Worm (Caenorhabditis elegans) whole organism, mixed stage, embryonic: ENCODE results near the gene nhr-239.
"Not testable (repeated sequence)": the region's sequence is repeated elsewhere in the genome, so short reads cannot be mapped to it uniquely, and the experiment has no call there.

ENCODE experiments used
- M03D4.4 ChIP-seq: sonication (generic microtip); optimal IDR thresholded peaks from 2 replicates; lab custom pipeline; 2017; ENCODE audit warnings: mild to moderate bottlenecking, missing genetic modification characterization, missing compliant biosample characterization
- bed-3 ChIP-seq: fragments of 200-800 bp; sonication (Bioruptor generic); optimal IDR thresholded peaks from 3 replicates; lab custom pipeline; 2018; ENCODE audit warnings: mild to moderate bottlenecking, missing genetic modification characterization, moderate library complexity, missing compliant biosample characterization
- ceh-43 ChIP-seq: fragments of 200-800 bp; sonication (Bioruptor generic); optimal IDR thresholded peaks from 2 replicates; lab custom pipeline; 2018; ENCODE audit warnings: mild to moderate bottlenecking, missing genetic modification characterization, moderate library complexity, missing compliant biosample characterization
- ceh-83 ChIP-seq: fragments of 200-800 bp; sonication (Bioruptor generic); optimal IDR thresholded peaks from 2 replicates; lab custom pipeline; 2018; ENCODE audit warnings: mild to moderate bottlenecking, missing genetic modification characterization, missing compliant biosample characterization
- ces-1 ChIP-seq: fragments of 150-350 bp; optimal IDR thresholded peaks from 2 replicates; lab custom pipeline; 2014; ENCODE audit warnings: missing biosample characterization, missing genetic modification reagents, missing genetic modification characterization
- elt-1 ChIP-seq: sonication (generic microtip); optimal IDR thresholded peaks from 2 replicates; lab custom pipeline; 2017; ENCODE audit warnings: missing genetic modification characterization, mild to moderate bottlenecking, missing compliant biosample characterization, antibody characterized with exemption, moderate library complexity, borderline replicate concordance; ENCODE audit not compliant: insufficient read depth
- flh-1 ChIP-seq: fragments of 200-800 bp; sonication (Bioruptor generic); optimal IDR thresholded peaks from 2 replicates; lab custom pipeline; 2018; ENCODE audit warnings: mild to moderate bottlenecking, missing genetic modification characterization, moderate library complexity, missing compliant biosample characterization
- hlh-1 ChIP-seq: fragments of 150-350 bp; optimal IDR thresholded peaks from 2 replicates; lab custom pipeline; 2014; ENCODE audit warnings: missing biosample characterization, missing genetic modification reagents, missing genetic modification characterization
- lin-13 ChIP-seq: fragments of 150-350 bp; optimal IDR thresholded peaks from 2 replicates; lab custom pipeline; 2014; ENCODE audit warnings: missing biosample characterization, missing genetic modification characterization
- mab-5 ChIP-seq: fragments of 150-350 bp; optimal IDR thresholded peaks from 2 replicates; lab custom pipeline; 2014; ENCODE audit warnings: missing biosample characterization, missing genetic modification characterization
- mep-1 ChIP-seq: fragments of 150-350 bp; optimal IDR thresholded peaks from 2 replicates; lab custom pipeline; 2017; ENCODE audit warnings: missing biosample characterization, missing genetic modification reagents, missing genetic modification characterization, inconsistent platforms
- mls-2 ChIP-seq: sonication (generic microtip); optimal IDR thresholded peaks from 2 replicates; lab custom pipeline; 2016; ENCODE audit warnings: mild to moderate bottlenecking, missing genetic modification characterization, moderate library complexity, missing compliant biosample characterization
- nhr-28 ChIP-seq: fragments of 150-350 bp; optimal IDR thresholded peaks from 2 replicates; lab custom pipeline; 2014; ENCODE audit warnings: missing biosample characterization, missing genetic modification characterization
- tbx-8 ChIP-seq: fragments of 200-800 bp; sonication (Bioruptor generic); optimal IDR thresholded peaks from 2 replicates; lab custom pipeline; 2018; ENCODE audit warnings: mild to moderate bottlenecking, missing genetic modification characterization, moderate library complexity, missing compliant biosample characterization
- unc-120 ChIP-seq: sonication (generic microtip); optimal IDR thresholded peaks from 2 replicates; lab custom pipeline; 2017; ENCODE audit warnings: missing genetic modification characterization, missing compliant biosample characterization; ENCODE audit not compliant: poor library complexity, severe bottlenecking
- zip-8 ChIP-seq: fragments of 150-350 bp; optimal IDR thresholded peaks from 2 replicates; lab custom pipeline; 2014; ENCODE audit warnings: missing biosample characterization, missing genetic modification characterization
- ztf-11 ChIP-seq: fragments of 150-350 bp; optimal IDR thresholded peaks from 2 replicates; lab custom pipeline; 2014; ENCODE audit warnings: missing biosample characterization, missing genetic modification characterization

The nhr-239 gene

DNA sequence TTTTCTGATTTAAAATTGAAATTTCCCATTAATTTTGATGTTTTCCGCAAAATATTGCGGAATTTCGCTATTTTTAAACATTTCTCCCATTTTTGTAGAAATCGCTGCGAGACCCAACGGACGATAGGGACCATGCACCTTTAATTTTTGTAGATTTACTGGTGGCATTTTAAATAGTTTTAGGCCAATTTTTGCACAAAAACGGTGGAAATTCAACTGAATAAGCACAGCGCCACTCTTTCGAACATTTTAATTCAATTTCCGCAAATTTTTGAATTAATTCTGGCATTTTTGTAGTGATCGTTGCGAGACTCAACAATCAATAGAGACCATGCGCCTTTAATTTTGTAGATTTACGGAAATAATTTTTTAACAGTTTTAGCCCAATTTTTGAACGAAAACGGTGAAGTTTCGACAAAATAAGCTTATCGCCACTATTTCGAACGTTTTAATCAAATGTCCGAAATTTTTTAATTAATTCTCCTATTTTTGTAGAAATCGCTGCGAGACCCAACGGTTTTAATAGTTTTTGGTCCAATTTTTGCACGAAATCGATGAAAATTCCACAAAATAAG lies 37.1 kb downstream of the nhr-239 start:
- TF ChIP-seq lin-13 (tag; lab: Kevin White, UChicago) (no peak), unc-120 (tag; lab: Kevin White, UChicago) (no peak), elt-1 (tag; lab: Kevin White, UChicago) (no peak), nhr-28 (tag; lab: Kevin White, UChicago) (no peak), hlh-1 (no peak), zip-8 (tag; lab: Kevin White, UChicago) (no peak)

ce11 chrIII:2603671-2604070 lies 42.2 kb downstream of the nhr-239 start, which contains the start of gene Y71H2B.11:
Y71H2B.11 (plus strand) TSS chrIII:2603971.
- TF ChIP-seq nhr-28 (tag; lab: Kevin White, UChicago), result no peak
- TF ChIP-seq flh-1 (GFP tag; lab: Kevin White, UChicago), result no peak
- no peak for TF ChIP-seq mls-2 (tag; lab: Kevin White, UChicago)
- TF ChIP-seq M03D4.4 (tag; lab: Kevin White, UChicago), result no peak
- TF ChIP-seq mab-5 (tag; lab: Kevin White, UChicago), result no peak
- no peak for TF ChIP-seq ceh-83
- TF ChIP-seq ces-1 (GFP tag; lab: Kevin White, UChicago), result no peak
- no peak for TF ChIP-seq tbx-8 (GFP tag; lab: Kevin White, UChicago)
- TF ChIP-seq lin-13 (tag; lab: Kevin White, UChicago), result no peak
- TF ChIP-seq unc-120 (tag; lab: Kevin White, UChicago), result no peak
- TF ChIP-seq ceh-43 (GFP tag; lab: Kevin White, UChicago), result no peak
- TF ChIP-seq elt-1 (tag; lab: Kevin White, UChicago), result no peak
- no peak for TF ChIP-seq ztf-11 (tag; lab: Kevin White, UChicago)
- TF ChIP-seq bed-3, result no peak
- TF ChIP-seq, all 35 proteins: peak for 0

DNA sequence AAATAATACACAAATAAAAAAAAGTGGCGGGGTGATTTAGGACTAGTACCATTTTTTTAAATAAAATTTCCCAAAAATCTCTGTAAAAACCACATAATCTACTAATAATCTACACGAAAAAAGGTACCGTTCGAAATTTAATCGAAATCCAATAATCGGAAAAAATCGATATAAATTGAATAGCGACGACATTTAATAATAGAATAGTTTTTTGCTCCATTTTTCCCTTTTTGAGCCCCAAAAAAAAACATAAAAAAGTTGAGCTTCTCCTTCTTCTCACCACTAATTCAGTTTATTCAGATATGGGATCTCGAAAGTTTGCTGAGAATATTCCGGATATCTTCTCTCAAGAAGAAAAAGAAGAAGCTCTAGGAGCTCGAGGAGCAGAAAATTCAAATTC lies 46.2 kb downstream of the nhr-239 start, which contains the start of gene Y71H2B.5:
Gene Y71H2B.5, plus strand, starts transcription at position 301 of the 400 bp plus-strand sequence.
- not testable (repeated sequence) for TF ChIP-seq mep-1 (tag; lab: Kevin White, UChicago); nhr-28 (tag; lab: Kevin White, UChicago); ceh-43 (GFP tag; lab: Kevin White, UChicago)
- TF ChIP-seq, all 35 proteins: peak for 0; not testable (repeated sequence) for 35
